Fruit fly (Drosophila melanogaster): Measurements from ENCODE around the gene Nmdmc.

- TF ChIP-seq N (GFP tag; optimal IDR thresholded peaks at IDR 0.05) (no peak), br (GFP tag; optimal IDR thresholded peaks at IDR 0.05) (no peak), jim (GFP tag; optimal IDR thresholded peaks at IDR 0.05) (no peak), tai (GFP tag; optimal IDR thresholded peaks at IDR 0.05) (no peak), pan (optimal IDR thresholded peaks at IDR 0.05) (no peak), Hr83 (GFP tag; optimal IDR thresholded peaks at IDR 0.05; ENCODE audit: poor library complexity, severe bottlenecking) (no peak), sage (GFP tag; optimal IDR thresholded peaks at IDR 0.05) (no peak), Mio (GFP tag; optimal IDR thresholded peaks at IDR 0.05) (no peak), Myc (optimal IDR thresholded peaks at IDR 0.05) (no peak), CG32264 (GFP tag; optimal IDR thresholded peaks at IDR 0.05) (no peak), usp (GFP tag; optimal IDR thresholded peaks at IDR 0.05) (no peak), fru (GFP tag; optimal IDR thresholded peaks at IDR 0.05) (no peak), OdsH (GFP tag; optimal IDR thresholded peaks at IDR 0.05) (no peak), CrebA (GFP tag; optimal IDR thresholded peaks at IDR 0.05; ENCODE audit: borderline replicate concordance) (no peak)
Observed at dm6 chr3R:9090303-9090702, 39.9 kb upstream of the Nmdmc start.

Data from whole organism, wandering third instar larva.